Fruit fly (Drosophila melanogaster) whole organism, embryonic: ENCODE measurements around the gene Mgat4a.

Experiments used
- Awh ChIP-seq: fragments of 200-800 bp; sonication (Bioruptor generic); IDR thresholded peaks from 2 replicates; pipeline ENCODE4, ENCODE4 v1.3.6; 2022; ENCODE audit warnings: missing biosample characterization, missing genetic modification characterization
- CG1024 ChIP-seq: fragments of 200-800 bp; sonication (Bioruptor generic); IDR thresholded peaks from 2 replicates; pipeline ENCODE4 v1.3.6; 2022; ENCODE audit warnings: missing biosample characterization, missing genetic modification characterization
- CG10366 ChIP-seq: fragments of 200-800 bp; sonication (Bioruptor generic); IDR thresholded peaks from 2 replicates; pipeline ENCODE4 v1.3.6; 2022; ENCODE audit warnings: missing biosample characterization, missing genetic modification characterization
- CG11398 ChIP-seq: fragments of 200-800 bp; sonication (Bioruptor generic); optimal IDR thresholded peaks from 2 replicates; lab custom pipeline; 2016; ENCODE audit warnings: missing biosample characterization, missing genetic modification characterization
- CG11456 ChIP-seq: fragments of 200-800 bp; sonication (Bioruptor generic); IDR thresholded peaks from 3 replicates; pipeline ENCODE4 v1.3.6; 2022; ENCODE audit warnings: missing biosample characterization, missing genetic modification characterization
- CG12155 ChIP-seq: fragments of 200-800 bp; sonication (Bioruptor generic); optimal IDR thresholded peaks from 3 replicates; lab custom pipeline; 2016; ENCODE audit warnings: missing biosample characterization, missing genetic modification characterization
- CG12659 ChIP-seq: fragments of 200-800 bp; sonication (Bioruptor generic); optimal IDR thresholded peaks from 3 replicates; lab custom pipeline; 2017; ENCODE audit warnings: mild to moderate bottlenecking, missing biosample characterization, missing genetic modification reagents, missing genetic modification characterization
- CG13424 ChIP-seq: fragments of 200-800 bp; sonication (Bioruptor generic); optimal IDR thresholded peaks from 2 replicates; lab custom pipeline; 2019; ENCODE audit warnings: missing biosample characterization, mild to moderate bottlenecking, missing genetic modification characterization, moderate library complexity
- CG15073 ChIP-seq: fragments of 200-800 bp; sonication (Bioruptor generic); optimal IDR thresholded peaks from 2 replicates; lab custom pipeline; 2016; ENCODE audit warnings: missing biosample characterization, missing genetic modification characterization
- CG16815 ChIP-seq: fragments of 200-800 bp; sonication (Bioruptor generic); optimal IDR thresholded peaks from 3 replicates; lab custom pipeline; 2017; ENCODE audit warnings: missing biosample characterization, mild to moderate bottlenecking, missing genetic modification characterization
- CG18476 ChIP-seq: fragments of 200-800 bp; sonication (Bioruptor generic); optimal IDR thresholded peaks from 2 replicates; lab custom pipeline; 2016; ENCODE audit warnings: missing biosample characterization, mild to moderate bottlenecking, missing genetic modification characterization
- CG3163 ChIP-seq: fragments of 200-800 bp; sonication (Bioruptor generic); optimal IDR thresholded peaks from 3 replicates; lab custom pipeline; 2016; ENCODE audit warnings: missing biosample characterization, missing genetic modification characterization
- CG34224 ChIP-seq: fragments of 200-800 bp; sonication (Bioruptor generic); IDR thresholded peaks from 3 replicates; pipeline ENCODE4 v1.3.6; 2022; ENCODE audit warnings: missing biosample characterization, missing genetic modification characterization; ENCODE audit not compliant: partially characterized antibody
- CG43689 ChIP-seq: fragments of 200-800 bp; sonication (Bioruptor generic); IDR thresholded peaks from 2 replicates; pipeline ENCODE4 v1.3.6; 2022; ENCODE audit warnings: missing biosample characterization, missing genetic modification characterization
- CG4424 ChIP-seq: fragments of 200-800 bp; sonication (Bioruptor generic); optimal IDR thresholded peaks from 3 replicates; lab custom pipeline; 2016; ENCODE audit warnings: missing biosample characterization, missing genetic modification characterization
- CG6791 ChIP-seq: fragments of 200-800 bp; sonication (Bioruptor generic); IDR thresholded peaks from 3 replicates; pipeline ENCODE4 v1.3.6; 2022; ENCODE audit warnings: missing biosample characterization, missing genetic modification characterization; ENCODE audit not compliant: partially characterized antibody
- CG7372 ChIP-seq: fragments of 200-800 bp; sonication (Bioruptor generic); IDR thresholded peaks from 2 replicates; pipeline ENCODE4 v1.3.6; 2022; ENCODE audit warnings: missing biosample characterization, missing genetic modification characterization
- CG8290 ChIP-seq, 3 experiments: fragments of 200-800 bp; sonication (Bioruptor generic); optimal IDR thresholded peaks; 2 replicates each; lab custom pipeline; 2016 to 2019; ENCODE audit warnings: missing biosample characterization in 3 of 3, missing genetic modification characterization in 3 of 3, mild to moderate bottlenecking in 2 of 3, moderate library complexity in 1 of 3
- Camta ChIP-seq: fragments of 200-800 bp; sonication (Bioruptor generic); optimal IDR thresholded peaks from 2 replicates; lab custom pipeline; 2016; ENCODE audit warnings: missing biosample characterization, missing genetic modification characterization
- Dref ChIP-seq: fragments of 200-800 bp; sonication (Bioruptor generic); IDR thresholded peaks from 2 replicates; pipeline ENCODE4 v1.3.6; 2022; ENCODE audit warnings: missing biosample characterization, missing genetic modification characterization
- Ets65A ChIP-seq: fragments of 200-800 bp; sonication (Bioruptor generic); peaks from one replicate; lab custom pipeline; 2016; ENCODE audit warnings: missing biosample characterization, missing genetic modification characterization
- Gug ChIP-seq: fragments of 200-800 bp; sonication (Bioruptor generic); IDR thresholded peaks from 4 replicates; pipeline ENCODE4 v1.3.6; 2022; ENCODE audit warnings: missing biosample characterization, missing genetic modification characterization
- H2.0 ChIP-seq: fragments of 200-800 bp; sonication (Bioruptor generic); IDR thresholded peaks from 2 replicates; pipeline ENCODE4 v1.3.6; 2022; ENCODE audit warnings: missing biosample characterization, missing genetic modification characterization
- HLH54F ChIP-seq: fragments of 200-800 bp; sonication (Bioruptor generic); optimal IDR thresholded peaks from 3 replicates; lab custom pipeline; 2016; ENCODE audit warnings: missing biosample characterization, missing genetic modification characterization
- Hand ChIP-seq: fragments of 200-800 bp; sonication (Bioruptor generic); optimal IDR thresholded peaks from 2 replicates; lab custom pipeline; 2017; ENCODE audit warnings: mild to moderate bottlenecking, missing biosample characterization, missing genetic modification reagents, missing genetic modification characterization
- Jarid2 ChIP-seq: fragments of 200-800 bp; sonication (Bioruptor generic); optimal IDR thresholded peaks from 3 replicates; lab custom pipeline; 2017; ENCODE audit warnings: mild to moderate bottlenecking, missing biosample characterization, missing genetic modification reagents, missing genetic modification characterization
- Kr ChIP-seq: fragments of 200-800 bp; sonication (Bioruptor generic); optimal IDR thresholded peaks from 2 replicates; lab custom pipeline; 2017; ENCODE audit warnings: missing biosample characterization, mild to moderate bottlenecking, missing genetic modification characterization
- Mad ChIP-seq: fragments of 200-800 bp; sonication (Bioruptor generic); optimal IDR thresholded peaks from 2 replicates; lab custom pipeline; 2016; ENCODE audit warnings: missing biosample characterization, missing genetic modification characterization
- NFAT ChIP-seq: fragments of 200-800 bp; sonication (Bioruptor generic); IDR thresholded peaks from 2 replicates; pipeline ENCODE4 v1.3.6; 2022; ENCODE audit warnings: missing biosample characterization, missing genetic modification characterization
- Pdp1 ChIP-seq, 2 experiments: fragments of 200-800 bp; sonication (Bioruptor generic); optimal IDR thresholded peaks; 3 replicates each; lab custom pipeline; 2016; ENCODE audit warnings: missing biosample characterization in 2 of 2, missing genetic modification characterization in 2 of 2, mild to moderate bottlenecking in 1 of 2, moderate library complexity in 1 of 2
- Poxn ChIP-seq: fragments of 200-800 bp; sonication (Bioruptor generic); IDR thresholded peaks from 2 replicates; pipeline ENCODE4 v1.3.6; 2022; ENCODE audit warnings: missing biosample characterization, missing genetic modification characterization
- Xbp1 ChIP-seq: fragments of 200-800 bp; sonication (Bioruptor generic); optimal IDR thresholded peaks from 3 replicates; lab custom pipeline; 2016; ENCODE audit warnings: missing biosample characterization, mild to moderate bottlenecking, missing genetic modification characterization
- YL-1 ChIP-seq: fragments of 200-800 bp; sonication (Bioruptor generic); optimal IDR thresholded peaks from 3 replicates; lab custom pipeline; 2017; ENCODE audit warnings: missing biosample characterization, mild to moderate bottlenecking, missing genetic modification characterization
- ab ChIP-seq: fragments of 200-800 bp; sonication (Bioruptor generic); optimal IDR thresholded peaks from 2 replicates; lab custom pipeline; 2016; ENCODE audit warnings: missing biosample characterization, missing genetic modification characterization
- ap ChIP-seq: fragments of 200-800 bp; sonication (Bioruptor generic); IDR thresholded peaks from 2 replicates; pipeline ENCODE4 v1.3.6; 2022; ENCODE audit warnings: missing biosample characterization, missing genetic modification characterization
- cas ChIP-seq: fragments of 200-800 bp; sonication (Bioruptor generic); IDR thresholded peaks from 2 replicates; pipeline ENCODE4 v1.3.6; 2022; ENCODE audit warnings: missing biosample characterization, missing genetic modification characterization
- croc ChIP-seq: fragments of 200-800 bp; sonication (Bioruptor generic); conservative IDR thresholded peaks from 3 replicates; pipeline ENCODE4 v1.3.6; 2022; ENCODE audit warnings: missing biosample characterization, missing genetic modification characterization
- dan ChIP-seq: fragments of 200-800 bp; sonication (Bioruptor generic); IDR thresholded peaks from 2 replicates; pipeline ENCODE4 v1.3.6; 2022; ENCODE audit warnings: missing biosample characterization, missing genetic modification characterization
- dpn ChIP-seq, 2 experiments: fragments of 200-800 bp; sonication (Bioruptor generic); optimal IDR thresholded peaks; 3 replicates each; lab custom pipeline; 2016; ENCODE audit warnings: missing biosample characterization in 2 of 2, missing genetic modification characterization in 2 of 2
- eyg ChIP-seq: fragments of 200-800 bp; sonication (Bioruptor generic); optimal IDR thresholded peaks from 3 replicates; lab custom pipeline; 2016; ENCODE audit warnings: missing biosample characterization, missing genetic modification characterization
- gcm2 ChIP-seq: fragments of 200-800 bp; sonication (Bioruptor generic); optimal IDR thresholded peaks from 2 replicates; lab custom pipeline; 2016; ENCODE audit warnings: missing biosample characterization, missing genetic modification characterization
- grau ChIP-seq: fragments of 200-800 bp; optimal IDR thresholded peaks from 3 replicates; lab custom pipeline; 2019; ENCODE audit warnings: missing biosample characterization, mild to moderate bottlenecking, missing genetic modification characterization, moderate library complexity
- ind ChIP-seq: fragments of 200-800 bp; sonication (Bioruptor generic); optimal IDR thresholded peaks from 3 replicates; lab custom pipeline; 2016; ENCODE audit warnings: missing biosample characterization, missing genetic modification characterization
- insv ChIP-seq, 2 experiments: fragments of 200-800 bp; sonication (Bioruptor generic); optimal IDR thresholded peaks; 3 replicates each; lab custom pipeline; 2016 to 2018; ENCODE audit warnings: missing biosample characterization in 2 of 2, missing genetic modification characterization in 2 of 2
- jumu ChIP-seq: fragments of 200-800 bp; sonication (Bioruptor generic); optimal IDR thresholded peaks from 3 replicates; lab custom pipeline; 2016; ENCODE audit warnings: missing biosample characterization, missing genetic modification characterization
- kay ChIP-seq: fragments of 200-800 bp; sonication (Bioruptor generic); optimal IDR thresholded peaks from 2 replicates; lab custom pipeline; 2016; ENCODE audit warnings: missing biosample characterization, missing genetic modification characterization
- odd ChIP-seq: fragments of 200-800 bp; sonication (Bioruptor generic); optimal IDR thresholded peaks from 2 replicates; lab custom pipeline; 2017; ENCODE audit warnings: missing biosample characterization, mild to moderate bottlenecking, missing genetic modification characterization
- pita ChIP-seq: fragments of 200-800 bp; sonication (Bioruptor generic); optimal IDR thresholded peaks from 2 replicates; lab custom pipeline; 2017; ENCODE audit warnings: missing biosample characterization, mild to moderate bottlenecking, missing genetic modification characterization
- psq ChIP-seq: fragments of 200-800 bp; sonication (Bioruptor generic); optimal IDR thresholded peaks from 2 replicates; lab custom pipeline; 2017; ENCODE audit warnings: missing biosample characterization, missing genetic modification characterization
- salm ChIP-seq: fragments of 200-800 bp; sonication (Bioruptor generic); optimal IDR thresholded peaks from 2 replicates; lab custom pipeline; 2018; ENCODE audit warnings: missing biosample characterization, mild to moderate bottlenecking, missing genetic modification characterization
- scrt ChIP-seq: fragments of 200-800 bp; sonication (Bioruptor generic); optimal IDR thresholded peaks from 2 replicates; lab custom pipeline; 2018; ENCODE audit warnings: missing biosample characterization, mild to moderate bottlenecking, missing genetic modification characterization, moderate library complexity
- slou ChIP-seq: fragments of 200-800 bp; sonication (Bioruptor generic); optimal IDR thresholded peaks from 3 replicates; lab custom pipeline; 2016; ENCODE audit warnings: missing biosample characterization, missing genetic modification characterization

The Mgat4a gene

DNA sequence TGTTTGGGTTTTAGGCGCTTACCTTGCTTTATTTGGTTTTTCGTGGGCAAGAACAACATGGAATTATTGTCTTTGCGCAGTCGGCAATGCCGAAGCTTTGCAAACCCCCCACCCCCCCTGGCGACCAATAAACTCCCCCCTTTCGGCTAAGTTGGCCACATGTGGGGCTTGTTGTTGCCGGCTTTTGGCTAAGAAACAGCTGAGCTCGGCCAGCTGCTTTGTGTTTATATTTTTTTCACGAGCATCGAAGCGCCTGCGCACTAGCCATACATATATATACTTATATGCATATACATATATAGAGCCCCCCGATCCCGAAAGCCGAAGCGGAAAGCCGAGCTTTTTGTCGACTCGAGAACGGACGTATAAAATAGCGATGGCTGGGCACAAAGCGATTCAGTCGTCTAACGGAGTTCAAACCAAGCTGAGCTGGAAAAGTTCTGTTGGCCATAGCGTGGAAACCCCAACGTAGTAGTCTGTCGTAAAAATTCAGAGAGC is 42.9 kb downstream of the Mgat4a start, which contains the start of gene CG17839 (continued):
- TF ChIP-seq Xbp1 = no peak
- no peak for TF ChIP-seq Mad (GFP tag; lab: Kevin White, UChicago)
- no peak for TF ChIP-seq CG3163 (GFP tag; lab: Kevin White, UChicago)
- no peak for TF ChIP-seq jumu (GFP tag; lab: Kevin White, UChicago)
- TF ChIP-seq eyg (GFP tag; lab: Kevin White, UChicago) = no peak
- TF ChIP-seq ab (GFP tag; lab: Kevin White, UChicago) = no peak
- TF ChIP-seq CG8290 (GFP tag; optimal IDR thresholded peaks at IDR 0.05; lab: Kevin White, UChicago) = no peak
- TF ChIP-seq CG8290 (tag; optimal IDR thresholded peaks at IDR 0.05; lab: Kevin White, UChicago) = peak in 1 of 2 experiments; percentile 57
- TF ChIP-seq ap (GFP tag; lab: Robert Waterston, UW) = no peak
- no peak for TF ChIP-seq CG12659 (GFP tag; lab: Kevin White, UChicago)
- TF ChIP-seq CG18476 (GFP tag; lab: Kevin White, UChicago) = no peak
- TF ChIP-seq pita (GFP tag; lab: Kevin White, UChicago) = no peak
- TF ChIP-seq Pdp1 (GFP tag; optimal IDR thresholded peaks at IDR 0.05; lab: Kevin White, UChicago) = no peak
- TF ChIP-seq Gug = no peak
- TF ChIP-seq CG7372 (GFP tag; lab: Robert Waterston, UW) = no peak
- TF ChIP-seq grau = peak; percentile 4
- TF ChIP-seq CG10366 (GFP tag; lab: Robert Waterston, UW) = no peak
- TF ChIP-seq insv (GFP tag; optimal IDR thresholded peaks at IDR 0.05; lab: Kevin White, UChicago) = no peak
- no peak for TF ChIP-seq cas (GFP tag; lab: Robert Waterston, UW)
- TF ChIP-seq CG43689 (GFP tag; lab: Robert Waterston, UW) = no peak
- TF ChIP-seq HLH54F (GFP tag; lab: Kevin White, UChicago) = no peak
- TF ChIP-seq Awh (GFP tag; lab: Robert Waterston, UW) = no peak
- TF ChIP-seq odd (GFP tag; lab: Kevin White, UChicago) = peak; percentile 33
- no peak for TF ChIP-seq slou
- no peak for TF ChIP-seq CG6791 (GFP tag; lab: Robert Waterston, UW)
- no peak for TF ChIP-seq YL-1 (GFP tag; lab: Kevin White, UChicago)
- no peak for TF ChIP-seq Camta
- peak; percentile 76 for TF ChIP-seq Jarid2 (GFP tag; lab: Kevin White, UChicago)
- TF ChIP-seq CG4424 (GFP tag; lab: Kevin White, UChicago) = no peak
- TF ChIP-seq croc (GFP tag; lab: Robert Waterston, UW) = no peak
- TF ChIP-seq CG16815 = no peak
- TF ChIP-seq CG15073 (GFP tag; lab: Kevin White, UChicago) = no peak
- TF ChIP-seq Hand = no peak
- no peak for TF ChIP-seq CG11456
- no peak for TF ChIP-seq CG1024 (GFP tag; lab: Robert Waterston, UW)
- no peak for TF ChIP-seq Ets65A (GFP tag; lab: Kevin White, UChicago)
- no peak for TF ChIP-seq salm (tag; lab: Kevin White, UChicago)
- TF ChIP-seq CG12155 = no peak
- TF ChIP-seq Kr (GFP tag; lab: Kevin White, UChicago) = no peak
- no peak for TF ChIP-seq dpn (GFP tag; optimal IDR thresholded peaks at IDR 0.05; lab: Kevin White, UChicago)
- no peak for TF ChIP-seq psq (GFP tag; lab: Kevin White, UChicago)
- no peak for TF ChIP-seq Poxn (GFP tag; lab: Robert Waterston, UW)
- no peak; the same call in 1 of the 2 replicates for TF ChIP-seq NFAT (GFP tag; lab: Robert Waterston, UW)
- no peak for TF ChIP-seq CG11398 (GFP tag; lab: Kevin White, UChicago)
- peak; percentile 55 for TF ChIP-seq CG34224 (GFP tag; lab: Robert Waterston, UW)
- TF ChIP-seq gcm2 (GFP tag; lab: Kevin White, UChicago) = no peak
- TF ChIP-seq CG13424 (tag; lab: Kevin White, UChicago) = no peak
- TF ChIP-seq scrt (GFP tag; lab: Kevin White, UChicago) = peak; percentile 83
- TF ChIP-seq Dref = no peak
- no peak for TF ChIP-seq H2.0 (GFP tag; lab: Robert Waterston, UW)
- no peak for TF ChIP-seq kay (GFP tag; lab: Kevin White, UChicago)
- no peak for TF ChIP-seq dan
- no peak for TF ChIP-seq ind (GFP tag; lab: Kevin White, UChicago)
